Fruit fly (Drosophila melanogaster): ENCODE results near the gene CG5787.

dm6 chr2L:12672296-12672695, 40.5 kb downstream of the CG5787 start:
- TF ChIP-seq Clk (GFP tag; optimal IDR thresholded peaks at IDR 0.05) (no peak), kay (GFP tag; ENCODE audit: borderline replicate concordance) (no peak), CG12768 (GFP tag; optimal IDR thresholded peaks at IDR 0.05) (no peak), CG14711 (tag; optimal IDR thresholded peaks at IDR 0.05) (no peak)
